Fruit fly (Drosophila melanogaster) whole organism: ENCODE results near the gene CG10516.

Experiments used
- CG8478 ChIP-seq: fragments of >200 bp; optimal IDR thresholded peaks from 2 replicates; lab custom pipeline; 2018; ENCODE audit warnings: inconsistent platforms
- Dll ChIP-seq: fragments of >200 bp; optimal IDR thresholded peaks from 2 replicates; lab custom pipeline; 2017
- pan ChIP-seq: fragments of >200 bp; optimal IDR thresholded peaks from 2 replicates; lab custom pipeline; 2017
- psq ChIP-seq: fragments of >200 bp; optimal IDR thresholded peaks from 2 replicates; lab custom pipeline; 2017
- usp ChIP-seq: fragments of >200 bp; optimal IDR thresholded peaks from 2 replicates; lab custom pipeline; 2017; ENCODE audit warnings: missing biosample characterization, missing genetic modification characterization, mixed read lengths

- TF ChIP-seq pan (lab: Kevin White, UChicago) (no peak), CG8478 (lab: Kevin White, UChicago) (no peak), usp (GFP tag; lab: Kevin White, UChicago) (no peak), psq (lab: Kevin White, UChicago) (no peak), Dll (lab: Kevin White, UChicago) (no peak)
Observed at dm6 chr3L:15924811-15925437, 43.1 kb upstream of the CG10516 start, which contains the start of gene sff.
